Fruit fly (Drosophila melanogaster) whole organism, embryonic: ENCODE results near the gene ImpE1.

ENCODE experiments used
- Blimp-1 ChIP-seq: fragments of 200-800 bp; sonication (Bioruptor generic); optimal IDR thresholded peaks from 3 replicates; lab custom pipeline; 2018; ENCODE audit warnings: missing biosample characterization, missing genetic modification characterization, mild to moderate bottlenecking, moderate library complexity, missing genetic modification reagents
- CG10274 ChIP-seq: fragments of 200-800 bp; sonication (Bioruptor generic); optimal IDR thresholded peaks from 3 replicates; lab custom pipeline; 2017; ENCODE audit warnings: missing biosample characterization, mild to moderate bottlenecking, missing genetic modification characterization
- CG10979 ChIP-seq: fragments of 200-800 bp; sonication (Bioruptor generic); optimal IDR thresholded peaks from 2 replicates; lab custom pipeline; 2018; ENCODE audit warnings: missing biosample characterization, mild to moderate bottlenecking, missing genetic modification characterization, moderate library complexity
- CG11504 ChIP-seq: fragments of 200-800 bp; sonication (Bioruptor generic); optimal IDR thresholded peaks from 3 replicates; lab custom pipeline; 2019; ENCODE audit warnings: missing biosample characterization, mild to moderate bottlenecking, missing genetic modification characterization, moderate library complexity
- CG12391 ChIP-seq: fragments of 200-800 bp; sonication (Bioruptor generic); optimal IDR thresholded peaks from 3 replicates; lab custom pipeline; 2018; ENCODE audit warnings: missing biosample characterization, mild to moderate bottlenecking, missing genetic modification characterization, moderate library complexity
- CG14710 ChIP-seq: fragments of 200-800 bp; sonication (Bioruptor generic); optimal IDR thresholded peaks from 3 replicates; lab custom pipeline; 2019; ENCODE audit warnings: missing biosample characterization, mild to moderate bottlenecking, missing genetic modification characterization, moderate library complexity
- CG15601 ChIP-seq: fragments of 200-800 bp; sonication (Bioruptor generic); optimal IDR thresholded peaks from 3 replicates; lab custom pipeline; 2019; ENCODE audit warnings: missing biosample characterization, mild to moderate bottlenecking, missing genetic modification characterization, moderate library complexity
- CG15696 ChIP-seq: fragments of 200-800 bp; sonication (Bioruptor generic); optimal IDR thresholded peaks from 2 replicates; lab custom pipeline; 2019; ENCODE audit warnings: missing biosample characterization, mild to moderate bottlenecking, missing genetic modification characterization, moderate library complexity
- CG17328 ChIP-seq: fragments of 200-800 bp; sonication (Bioruptor generic); IDR thresholded peaks from 2 replicates; pipeline ENCODE4 v1.3.6; 2022; ENCODE audit warnings: missing biosample characterization, missing genetic modification characterization
- CG18262 ChIP-seq: fragments of 200-800 bp; optimal IDR thresholded peaks from 3 replicates; lab custom pipeline; 2019; ENCODE audit warnings: missing biosample characterization, mild to moderate bottlenecking, missing genetic modification characterization, moderate library complexity
- CG2712 ChIP-seq: fragments of 200-800 bp; optimal IDR thresholded peaks from 3 replicates; lab custom pipeline; 2019; ENCODE audit warnings: missing biosample characterization, mild to moderate bottlenecking, missing genetic modification characterization, moderate library complexity
- CG31441 ChIP-seq: fragments of 200-800 bp; sonication (Bioruptor generic); IDR thresholded peaks from 2 replicates; pipeline ENCODE4 v1.3.6; 2022; ENCODE audit warnings: missing biosample characterization, missing genetic modification characterization
- CG6254 ChIP-seq: fragments of 200-800 bp; sonication (Bioruptor generic); optimal IDR thresholded peaks from 3 replicates; lab custom pipeline; 2017; ENCODE audit warnings: mild to moderate bottlenecking, missing biosample characterization, missing genetic modification reagents, missing genetic modification characterization
- CG7786 ChIP-seq: fragments of 200-800 bp; sonication (Bioruptor generic); optimal IDR thresholded peaks from 2 replicates; lab custom pipeline; 2016; ENCODE audit warnings: missing biosample characterization, missing genetic modification characterization
- CG8388 ChIP-seq: fragments of 200-800 bp; sonication (Bioruptor generic); optimal IDR thresholded peaks from 2 replicates; lab custom pipeline; 2019; ENCODE audit warnings: missing biosample characterization, mild to moderate bottlenecking, missing genetic modification characterization, moderate library complexity
- CG9609 ChIP-seq: fragments of 200-800 bp; sonication (Bioruptor generic); optimal IDR thresholded peaks from 3 replicates; lab custom pipeline; 2016; ENCODE audit warnings: missing biosample characterization, missing genetic modification characterization
- CG9876 ChIP-seq: fragments of 200-800 bp; sonication (Bioruptor generic); optimal IDR thresholded peaks from 2 replicates; lab custom pipeline; 2016; ENCODE audit warnings: missing biosample characterization, missing genetic modification characterization
- D ChIP-seq, 2 experiments: fragments of 200-800 bp in 1 of 2; fragments of >200 bp in 1 of 2; sonication (Bioruptor generic) in 1 of 2; optimal IDR thresholded peaks; 2 replicates in 1 of 2; 3 replicates in 1 of 2; lab custom pipeline; 2017; ENCODE audit warnings: mild to moderate bottlenecking in 1 of 2, missing biosample characterization in 1 of 2, missing genetic modification characterization in 1 of 2, missing genetic modification reagents in 1 of 2
- Drgx ChIP-seq: fragments of 200-800 bp; sonication (Bioruptor generic); IDR thresholded peaks from 2 replicates; pipeline ENCODE4 v1.3.6; 2022; ENCODE audit warnings: missing biosample characterization, missing genetic modification characterization
- Lhr ChIP-seq: fragments of 200-800 bp; sonication (Bioruptor generic); optimal IDR thresholded peaks from 3 replicates; lab custom pipeline; 2017; ENCODE audit warnings: mild to moderate bottlenecking, missing biosample characterization, missing genetic modification reagents, missing genetic modification characterization
- Myb ChIP-seq: fragments of 200-800 bp; sonication (Bioruptor generic); optimal IDR thresholded peaks from 2 replicates; lab custom pipeline; 2016; ENCODE audit warnings: missing biosample characterization, missing genetic modification characterization
- NK7.1 ChIP-seq: fragments of 200-800 bp; sonication (Bioruptor generic); optimal IDR thresholded peaks from 3 replicates; lab custom pipeline; 2016; ENCODE audit warnings: missing biosample characterization, missing genetic modification characterization
- Oli ChIP-seq: fragments of 200-800 bp; sonication (Bioruptor generic); optimal IDR thresholded peaks from 2 replicates; lab custom pipeline; 2018; ENCODE audit warnings: missing biosample characterization, mild to moderate bottlenecking, missing genetic modification characterization, moderate library complexity
- Sox102F ChIP-seq: fragments of 200-800 bp; sonication (Bioruptor generic); optimal IDR thresholded peaks from 2 replicates; lab custom pipeline; 2018; ENCODE audit warnings: missing biosample characterization, mild to moderate bottlenecking, missing genetic modification characterization, moderate library complexity
- Sry-β ChIP-seq: fragments of 200-800 bp; sonication (Bioruptor generic); optimal IDR thresholded peaks from 2 replicates; lab custom pipeline; 2018; ENCODE audit warnings: missing biosample characterization, mild to moderate bottlenecking, missing genetic modification characterization, moderate library complexity
- Sry-δ ChIP-seq: fragments of 200-800 bp; sonication (Bioruptor generic); optimal IDR thresholded peaks from 2 replicates; lab custom pipeline; 2016; ENCODE audit warnings: missing biosample characterization, missing genetic modification characterization
- Ssrp ChIP-seq: fragments of 200-800 bp; sonication (Bioruptor generic); optimal IDR thresholded peaks from 2 replicates; lab custom pipeline; 2018; ENCODE audit warnings: missing biosample characterization, mild to moderate bottlenecking, missing genetic modification characterization, moderate library complexity
- bsh ChIP-seq, 2 experiments: fragments of 200-800 bp; sonication (Bioruptor generic); optimal IDR thresholded peaks; 2 replicates each; lab custom pipeline; 2017 to 2018; ENCODE audit warnings: mild to moderate bottlenecking in 2 of 2, missing biosample characterization in 2 of 2, missing genetic modification characterization in 2 of 2, moderate library complexity in 1 of 2
- dysf ChIP-seq: fragments of 200-800 bp; sonication (Bioruptor generic); IDR thresholded peaks from 3 replicates; pipeline ENCODE4 v1.3.6; 2022; ENCODE audit warnings: missing biosample characterization, missing genetic modification characterization
- esg ChIP-seq: fragments of 200-800 bp; sonication (Bioruptor generic); conservative IDR thresholded peaks from 2 replicates; pipeline ENCODE4 v1.3.6; 2022; ENCODE audit warnings: missing biosample characterization, missing genetic modification characterization
- ewg ChIP-seq: fragments of 200-800 bp; sonication (Bioruptor generic); optimal IDR thresholded peaks from 3 replicates; lab custom pipeline; 2017; ENCODE audit warnings: mild to moderate bottlenecking, missing biosample characterization, missing genetic modification reagents, missing genetic modification characterization
- fd96Cb ChIP-seq: fragments of 200-800 bp; sonication (Bioruptor generic); optimal IDR thresholded peaks from 2 replicates; lab custom pipeline; 2018; ENCODE audit warnings: missing biosample characterization, mild to moderate bottlenecking, missing genetic modification characterization, moderate library complexity
- gem ChIP-seq: fragments of 200-800 bp; sonication (Bioruptor generic); optimal IDR thresholded peaks from 2 replicates; lab custom pipeline; 2019; ENCODE audit warnings: missing biosample characterization, mild to moderate bottlenecking, missing genetic modification characterization, moderate library complexity
- nmo ChIP-seq: fragments of 200-800 bp; sonication (Bioruptor generic); optimal IDR thresholded peaks from 2 replicates; lab custom pipeline; 2018; ENCODE audit warnings: missing biosample characterization, mild to moderate bottlenecking, missing genetic modification characterization, moderate library complexity
- phol ChIP-seq: fragments of 200-800 bp; sonication (Bioruptor generic); optimal IDR thresholded peaks from 3 replicates; lab custom pipeline; 2018; ENCODE audit warnings: missing biosample characterization, mild to moderate bottlenecking, missing genetic modification characterization, moderate library complexity
- scrt ChIP-seq: fragments of 200-800 bp; sonication (Bioruptor generic); optimal IDR thresholded peaks from 2 replicates; lab custom pipeline; 2018; ENCODE audit warnings: missing biosample characterization, mild to moderate bottlenecking, missing genetic modification characterization, moderate library complexity
- sens ChIP-seq: fragments of 200-800 bp; sonication (Bioruptor generic); peaks from one replicate; lab custom pipeline; 2016; ENCODE audit warnings: missing biosample characterization, missing genetic modification characterization
- stwl ChIP-seq: fragments of 200-800 bp; sonication (Bioruptor generic); optimal IDR thresholded peaks from 3 replicates; lab custom pipeline; 2018; ENCODE audit warnings: missing biosample characterization, mild to moderate bottlenecking, missing genetic modification characterization, moderate library complexity
- tio ChIP-seq: fragments of 200-800 bp; sonication (Bioruptor generic); optimal IDR thresholded peaks from 2 replicates; lab custom pipeline; 2017; ENCODE audit warnings: missing biosample characterization, missing genetic modification characterization, inconsistent platforms
- z ChIP-seq: fragments of 200-800 bp; sonication (Bioruptor generic); IDR thresholded peaks from 3 replicates; pipeline ENCODE4 v1.3.6; 2022; ENCODE audit warnings: missing biosample characterization, missing genetic modification characterization

The ImpE1 gene

DNA sequence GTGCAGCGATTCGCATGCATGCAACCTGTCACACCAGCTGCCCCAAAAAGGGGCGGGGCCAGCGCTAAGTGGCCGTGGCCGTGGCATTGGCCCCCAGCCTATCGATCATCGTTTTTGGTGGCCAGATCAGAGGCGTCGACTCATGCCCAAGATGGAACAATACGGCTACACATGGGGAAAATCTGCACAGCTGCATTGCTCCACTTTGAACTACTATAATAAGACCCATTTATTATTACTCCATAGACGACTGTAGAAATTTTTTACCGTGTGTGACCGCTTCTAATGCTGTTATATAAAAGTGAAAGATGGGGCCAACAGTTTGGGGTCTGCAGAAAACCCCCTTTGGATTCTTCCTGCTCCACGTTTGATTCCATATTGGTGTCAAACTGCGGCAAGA is 11.8 kb downstream of the ImpE1 start:
- 0 out of 2 replicates have a peak, but pooled peaks have one; percentile 5 for TF ChIP-seq esg (GFP tag; lab: Robert Waterston, UW)
- 0 out of 2 replicates have a peak, but pooled peaks have one; percentile 24 for TF ChIP-seq Drgx
- no peak for TF ChIP-seq Sry-δ
- peak; percentile 15 for TF ChIP-seq sens (GFP tag; lab: Kevin White, UChicago)
- 0 out of 3 replicates have a peak, but pooled peaks have one; percentile 17 for TF ChIP-seq dysf (GFP tag; lab: Robert Waterston, UW)
- TF ChIP-seq Oli, result peak; percentile 3
- TF ChIP-seq Sox102F (GFP tag; lab: Kevin White, UChicago), result peak; percentile 11
- no peak for TF ChIP-seq ewg (GFP tag; lab: Kevin White, UChicago)
- TF ChIP-seq bsh (GFP tag; optimal IDR thresholded peaks at IDR 0.05; lab: Kevin White, UChicago), result peak in 1 of 2 experiments; percentile 26
- TF ChIP-seq, all 482 proteins: peak for 7

DNA sequence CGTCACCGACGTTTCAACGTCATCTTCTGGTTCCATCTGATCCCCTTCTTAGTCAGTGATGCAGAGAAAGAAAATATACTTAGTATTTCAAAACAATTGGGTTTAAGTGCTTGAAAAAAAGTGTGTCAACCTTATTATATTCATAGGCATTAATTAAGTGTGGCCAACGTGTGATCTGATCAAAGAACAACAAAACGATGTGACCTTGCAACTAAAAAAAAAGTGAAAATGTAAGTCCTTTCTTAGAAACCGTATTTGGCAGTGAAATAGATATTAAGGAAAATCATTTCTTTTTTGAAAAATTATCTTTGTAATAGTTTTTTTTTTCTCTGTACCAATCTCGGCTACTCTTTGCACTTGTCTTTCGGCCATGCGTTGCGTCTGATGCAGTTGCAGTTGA is 12.8 kb downstream of the ImpE1 start:
- TF ChIP-seq CG10979 (tag; lab: Kevin White, UChicago), result peak; percentile 56
- TF ChIP-seq Myb (GFP tag; lab: Kevin White, UChicago), result no peak
- no peak for TF ChIP-seq CG10274 (GFP tag; lab: Kevin White, UChicago)
- TF ChIP-seq CG12391 (tag; lab: Kevin White, UChicago), result peak; percentile 7
- TF ChIP-seq CG17328 (GFP tag; lab: Robert Waterston, UW), result peak; percentile 29; the same call in 1 of the 2 replicates
- TF ChIP-seq CG9609 (GFP tag; lab: Kevin White, UChicago), result peak; percentile 10
- peak; percentile 26 for TF ChIP-seq CG2712 (tag; lab: Kevin White, UChicago)
- peak; percentile 4 for TF ChIP-seq CG6254 (GFP tag; lab: Kevin White, UChicago)
- TF ChIP-seq D (optimal IDR thresholded peaks at IDR 0.05; lab: Kevin White, UChicago), result no peak
- TF ChIP-seq D (GFP tag; optimal IDR thresholded peaks at IDR 0.05; lab: Kevin White, UChicago), result peak; percentile 24
- no peak for TF ChIP-seq scrt (GFP tag; lab: Kevin White, UChicago)
- peak; percentile 56; the same call in 1 of the 2 replicates for TF ChIP-seq Drgx
- peak; percentile 47 for TF ChIP-seq phol (tag; lab: Kevin White, UChicago)
- no peak for TF ChIP-seq z (GFP tag; lab: Robert Waterston, UW)
- peak; percentile 49 for TF ChIP-seq gem (tag; lab: Kevin White, UChicago)
- TF ChIP-seq Blimp-1, result peak; percentile 63
- TF ChIP-seq CG14710, result peak; percentile 15
- peak; percentile 25 for TF ChIP-seq Oli
- peak; percentile 4 for TF ChIP-seq Lhr
- peak; percentile 58 for TF ChIP-seq CG11504 (tag; lab: Kevin White, UChicago)
- no peak for TF ChIP-seq NK7.1
- TF ChIP-seq CG31441 (GFP tag; lab: Robert Waterston, UW), result peak; percentile 29; the same call in 1 of the 2 replicates
- TF ChIP-seq CG8388 (GFP tag; lab: Kevin White, UChicago), result peak; percentile 10
- TF ChIP-seq CG9876 (GFP tag; lab: Kevin White, UChicago), result no peak
- peak; percentile 44 for TF ChIP-seq nmo (GFP tag; lab: Kevin White, UChicago)
- peak; percentile 28 for TF ChIP-seq CG18262 (tag; lab: Kevin White, UChicago)
- no peak for TF ChIP-seq CG15696 (tag; lab: Kevin White, UChicago)
- no peak for TF ChIP-seq Sry-β (GFP tag; lab: Kevin White, UChicago)
- peak in 1 of 2 experiments; percentile 61 for TF ChIP-seq bsh (GFP tag; optimal IDR thresholded peaks at IDR 0.05; lab: Kevin White, UChicago)
- TF ChIP-seq sens (GFP tag; lab: Kevin White, UChicago), result peak; percentile 86
- peak; percentile 1 for TF ChIP-seq CG15601 (tag; lab: Kevin White, UChicago)
- peak; percentile 21 for TF ChIP-seq Sox102F (GFP tag; lab: Kevin White, UChicago)
- peak; percentile 25 for TF ChIP-seq fd96Cb (tag; lab: Kevin White, UChicago)
- no peak for TF ChIP-seq CG7786
- peak; percentile 31 for TF ChIP-seq Ssrp (tag; lab: Kevin White, UChicago)
- peak; percentile 10 for TF ChIP-seq tio
- peak; percentile 74 for TF ChIP-seq stwl
- TF ChIP-seq, all 482 proteins: peak for 27
